Worm (Caenorhabditis elegans) whole organism, L1 larva: ENCODE results near the gene dnj-25.

Experiments
- C04F5.9 ChIP-seq: sonication (generic microtip); optimal IDR thresholded peaks from 2 replicates; lab custom pipeline; 2016; ENCODE audit warnings: missing genetic modification characterization, missing compliant biosample characterization
- C16A3.4 ChIP-seq: fragments of 150-350 bp; optimal IDR thresholded peaks from 2 replicates; lab custom pipeline; 2014; ENCODE audit warnings: missing biosample characterization, missing genetic modification characterization
- F16B12.6 ChIP-seq: fragments of 150-350 bp; optimal IDR thresholded peaks from 2 replicates; lab custom pipeline; 2014; ENCODE audit warnings: missing biosample characterization, missing genetic modification characterization
- Y116A8C.19 ChIP-seq: sonication (generic microtip); optimal IDR thresholded peaks from 2 replicates; lab custom pipeline; 2016; ENCODE audit warnings: missing compliant biosample characterization, missing genetic modification characterization, borderline replicate concordance
- alr-1 ChIP-seq: fragments of 200-800 bp; sonication (Bioruptor generic); optimal IDR thresholded peaks from 2 replicates; lab custom pipeline; 2018; ENCODE audit warnings: borderline replicate concordance, mild to moderate bottlenecking, missing genetic modification characterization, missing compliant biosample characterization
- aly-2 ChIP-seq: fragments of 150-350 bp; optimal IDR thresholded peaks from 2 replicates; lab custom pipeline; 2014; ENCODE audit warnings: missing biosample characterization, missing genetic modification characterization
- ama-1 ChIP-seq: fragments of 150-350 bp; optimal IDR thresholded peaks from 2 replicates; lab custom pipeline; 2014
- ceh-82 ChIP-seq, 3 experiments: fragments of 150-350 bp in 1 of 3; sonication (generic microtip) in 2 of 3; optimal IDR thresholded peaks; 2 replicates each; lab custom pipeline; 2014 to 2017; ENCODE audit warnings: missing biosample characterization in 3 of 3, missing genetic modification characterization in 3 of 3
- ceh-90 ChIP-seq: sonication (generic microtip); optimal IDR thresholded peaks from 2 replicates; lab custom pipeline; 2016; ENCODE audit warnings: missing genetic modification characterization, missing compliant biosample characterization
- ces-1 ChIP-seq: fragments of 150-350 bp; optimal IDR thresholded peaks from 2 replicates; lab custom pipeline; 2014; ENCODE audit warnings: missing biosample characterization, missing genetic modification reagents, missing genetic modification characterization
- dpl-1 ChIP-seq, 3 experiments: fragments of 150-350 bp in 2 of 3; sonication (generic microtip) in 1 of 3; optimal IDR thresholded peaks; 2 replicates each; lab custom pipeline; 2014 to 2017; ENCODE audit warnings: missing biosample characterization in 3 of 3, missing genetic modification characterization in 3 of 3, missing genetic modification reagents in 3 of 3
- dsc-1 ChIP-seq: sonication (generic microtip); optimal IDR thresholded peaks from 2 replicates; lab custom pipeline; 2016; ENCODE audit warnings: mild to moderate bottlenecking, missing genetic modification characterization, missing compliant biosample characterization
- efl-3 ChIP-seq: fragments of 200-800 bp; sonication (Bioruptor generic); optimal IDR thresholded peaks from 2 replicates; lab custom pipeline; 2018; ENCODE audit warnings: mild to moderate bottlenecking, missing genetic modification characterization, missing compliant biosample characterization
- egl-27 ChIP-seq, 2 experiments: fragments of 150-350 bp in 1 of 2; sonication (generic microtip); optimal IDR thresholded peaks; 3 replicates each; lab custom pipeline; 2017 to 2018; ENCODE audit warnings: missing biosample characterization in 2 of 2, missing genetic modification characterization in 2 of 2, missing genetic modification reagents in 2 of 2
- fos-1 ChIP-seq: fragments of 150-350 bp; optimal IDR thresholded peaks from 2 replicates; lab custom pipeline; 2014; ENCODE audit warnings: missing biosample characterization, missing genetic modification characterization
- grh-1 ChIP-seq: fragments of 200-800 bp; sonication (Bioruptor generic); IDR thresholded peaks from 2 replicates; pipeline ENCODE4 v1.3.6; 2022; ENCODE audit warnings: missing genetic modification reagents, missing genetic modification characterization, missing compliant biosample characterization
- hlh-17 ChIP-seq: fragments of 200-800 bp; sonication (Bioruptor generic); optimal IDR thresholded peaks from 2 replicates; lab custom pipeline; 2018; ENCODE audit warnings: missing genetic modification characterization, mild to moderate bottlenecking, missing compliant biosample characterization, moderate library complexity, borderline replicate concordance
- hlh-4 ChIP-seq: sonication (generic microtip); optimal IDR thresholded peaks from 2 replicates; lab custom pipeline; 2016; ENCODE audit warnings: mild to moderate bottlenecking, missing genetic modification characterization, missing compliant biosample characterization
- isw-1 ChIP-seq: fragments of 200-800 bp; sonication (Bioruptor generic); IDR thresholded peaks from 2 replicates; pipeline ENCODE4 v1.3.6; 2022; ENCODE audit warnings: missing genetic modification characterization, missing compliant biosample characterization
- jun-1 ChIP-seq: fragments of 150-350 bp; optimal IDR thresholded peaks from 2 replicates; lab custom pipeline; 2014; ENCODE audit warnings: missing biosample characterization, missing genetic modification reagents, missing genetic modification characterization
- lin-13 ChIP-seq: fragments of 150-350 bp; optimal IDR thresholded peaks from 2 replicates; lab custom pipeline; 2014; ENCODE audit warnings: missing biosample characterization, missing genetic modification reagents, missing genetic modification characterization
- lin-35 ChIP-seq, 2 experiments: fragments of 150-350 bp; optimal IDR thresholded peaks; 2 replicates each; lab custom pipeline; 2014; ENCODE audit warnings: missing biosample characterization in 2 of 2, missing genetic modification characterization in 2 of 2, missing genetic modification reagents in 2 of 2
- lin-39 ChIP-seq: fragments of 150-350 bp; optimal IDR thresholded peaks from 2 replicates; lab custom pipeline; 2014; ENCODE audit warnings: missing biosample characterization, missing genetic modification reagents, missing genetic modification characterization
- lir-3 ChIP-seq: sonication (generic microtip); optimal IDR thresholded peaks from 2 replicates; lab custom pipeline; 2016; ENCODE audit warnings: mild to moderate bottlenecking, missing genetic modification characterization, moderate library complexity, missing compliant biosample characterization; ENCODE audit not compliant: poor library complexity
- lsy-2 ChIP-seq, 2 experiments: fragments of 150-350 bp; optimal IDR thresholded peaks; 2 replicates each; lab custom pipeline; 2014; ENCODE audit warnings: missing biosample characterization in 2 of 2, missing genetic modification characterization in 2 of 2
- mdl-1 ChIP-seq, 2 experiments: fragments of 150-350 bp; optimal IDR thresholded peaks; 2 replicates each; lab custom pipeline; 2014 to 2017; ENCODE audit warnings: missing biosample characterization in 2 of 2, missing genetic modification characterization in 2 of 2, inconsistent platforms in 1 of 2
- mef-2 ChIP-seq: fragments of 150-350 bp; optimal IDR thresholded peaks from 2 replicates; lab custom pipeline; 2014; ENCODE audit warnings: missing biosample characterization, missing genetic modification characterization
- mep-1 ChIP-seq: fragments of 150-350 bp; optimal IDR thresholded peaks from 2 replicates; lab custom pipeline; 2014; ENCODE audit warnings: missing biosample characterization, missing genetic modification characterization
- nhr-11 ChIP-seq: fragments of 150-350 bp; optimal IDR thresholded peaks from 2 replicates; lab custom pipeline; 2014; ENCODE audit warnings: missing biosample characterization, missing genetic modification characterization
- nhr-12 ChIP-seq: sonication (generic microtip); optimal IDR thresholded peaks from 2 replicates; lab custom pipeline; 2017; ENCODE audit warnings: missing biosample characterization, missing genetic modification characterization
- nhr-28 ChIP-seq: fragments of 150-350 bp; optimal IDR thresholded peaks from 2 replicates; lab custom pipeline; 2014; ENCODE audit warnings: missing biosample characterization, missing genetic modification characterization
- nhr-47 ChIP-seq: sonication (generic microtip); optimal IDR thresholded peaks from 2 replicates; lab custom pipeline; 2016; ENCODE audit warnings: mild to moderate bottlenecking, missing genetic modification characterization, moderate library complexity, missing compliant biosample characterization
- nhr-71 ChIP-seq: sonication (generic microtip); optimal IDR thresholded peaks from 2 replicates; lab custom pipeline; 2016; ENCODE audit warnings: mild to moderate bottlenecking, missing genetic modification characterization, moderate library complexity, missing compliant biosample characterization
- nhr-76 ChIP-seq: sonication (generic microtip); optimal IDR thresholded peaks from 2 replicates; lab custom pipeline; 2017; ENCODE audit warnings: missing biosample characterization, missing genetic modification characterization
- nhr-77 ChIP-seq: fragments of 150-350 bp; optimal IDR thresholded peaks from 2 replicates; lab custom pipeline; 2014; ENCODE audit warnings: missing biosample characterization, missing genetic modification characterization
- nhr-84 ChIP-seq: sonication (generic microtip); optimal IDR thresholded peaks from 2 replicates; lab custom pipeline; 2017; ENCODE audit warnings: missing biosample characterization, missing genetic modification characterization
- nhr-85 ChIP-seq: sonication (generic microtip); peaks from one replicate; lab custom pipeline; 2016; ENCODE audit warnings: missing genetic modification characterization, inconsistent platforms, missing compliant biosample characterization
- nhr-90 ChIP-seq: sonication (generic microtip); optimal IDR thresholded peaks from 2 replicates; lab custom pipeline; 2016; ENCODE audit warnings: mild to moderate bottlenecking, missing genetic modification characterization, missing compliant biosample characterization; ENCODE audit not compliant: poor library complexity
- pax-3 ChIP-seq: fragments of 200-800 bp; sonication (Bioruptor generic); optimal IDR thresholded peaks from 2 replicates; lab custom pipeline; 2018; ENCODE audit warnings: mild to moderate bottlenecking, missing genetic modification characterization, moderate library complexity, missing compliant biosample characterization
- pqm-1 ChIP-seq: sonication (generic microtip); optimal IDR thresholded peaks from 3 replicates; lab custom pipeline; 2017; ENCODE audit warnings: missing biosample characterization, missing genetic modification characterization
- rnt-1 ChIP-seq: sonication (generic microtip); optimal IDR thresholded peaks from 2 replicates; lab custom pipeline; 2016; ENCODE audit warnings: mild to moderate bottlenecking, missing genetic modification characterization, moderate library complexity, missing compliant biosample characterization
- skn-1 ChIP-seq: fragments of 150-350 bp; optimal IDR thresholded peaks from 2 replicates; lab custom pipeline; 2014; ENCODE audit warnings: missing biosample characterization, missing genetic modification characterization
- snpc-4 ChIP-seq: fragments of 150-350 bp; optimal IDR thresholded peaks from 2 replicates; lab custom pipeline; 2014; ENCODE audit warnings: missing biosample characterization, missing genetic modification characterization
- snu-23 ChIP-seq: sonication (generic microtip); optimal IDR thresholded peaks from 2 replicates; lab custom pipeline; 2016; ENCODE audit warnings: missing genetic modification characterization, missing compliant biosample characterization
- sptf-1 ChIP-seq: fragments of 150-350 bp; optimal IDR thresholded peaks from 2 replicates; lab custom pipeline; 2014; ENCODE audit warnings: missing biosample characterization, missing genetic modification characterization
- sup-37 ChIP-seq: fragments of 200-800 bp; sonication (Bioruptor generic); optimal IDR thresholded peaks from 2 replicates; lab custom pipeline; 2018; ENCODE audit warnings: mild to moderate bottlenecking, missing genetic modification characterization, missing compliant biosample characterization
- swsn-7 ChIP-seq: sonication (generic microtip); optimal IDR thresholded peaks from 2 replicates; lab custom pipeline; 2016; ENCODE audit warnings: missing genetic modification characterization, missing compliant biosample characterization
- tbx-2 ChIP-seq: sonication (generic microtip); optimal IDR thresholded peaks from 2 replicates; lab custom pipeline; 2016; ENCODE audit warnings: missing genetic modification characterization, missing compliant biosample characterization
- unc-130 ChIP-seq: fragments of 150-350 bp; optimal IDR thresholded peaks from 2 replicates; lab custom pipeline; 2017; ENCODE audit warnings: missing biosample characterization, missing genetic modification characterization, inconsistent platforms
- unc-62 ChIP-seq: fragments of 150-350 bp; optimal IDR thresholded peaks from 2 replicates; lab custom pipeline; 2014; ENCODE audit warnings: missing biosample characterization, missing genetic modification reagents, missing genetic modification characterization
- unc-86 ChIP-seq: sonication (generic microtip); optimal IDR thresholded peaks from 2 replicates; lab custom pipeline; 2016; ENCODE audit warnings: missing genetic modification characterization, missing compliant biosample characterization
- unc-98 ChIP-seq: fragments of 200-800 bp; sonication (Bioruptor generic); IDR thresholded peaks from 2 replicates; pipeline ENCODE4 v1.3.6; 2022; ENCODE audit warnings: missing genetic modification characterization, missing compliant biosample characterization
- ztf-4 ChIP-seq: fragments of 150-350 bp; optimal IDR thresholded peaks from 2 replicates; lab custom pipeline; 2014; ENCODE audit warnings: missing biosample characterization, missing genetic modification characterization

dnj-25 gene

ce11 chrV:20703998-20704572 lies 40.1 kb downstream of the dnj-25 start, which contains the start of the genes F53F8.5 and F53F8.6 (continued):
- TF ChIP-seq F16B12.6 (tag; lab: Kevin White, UChicago) (no peak), mef-2 (tag; lab: Kevin White, UChicago) (no peak), ceh-82 (tag; optimal IDR thresholded peaks at IDR 0.05; lab: Kevin White, UChicago) (peak; percentile 29 to 57 (median 53)), rnt-1 (peak; percentile 70), nhr-28 (no peak), ama-1 (lab: Kevin White, UChicago) (no peak), alr-1 (tag; lab: Kevin White, UChicago) (no peak), hlh-17 (GFP tag; lab: Kevin White, UChicago) (no peak), Y116A8C.19 (tag; lab: Kevin White, UChicago) (no peak), unc-62 (GFP tag; lab: Kevin White, UChicago) (no peak), aly-2 (tag; lab: Kevin White, UChicago) (no peak), isw-1 (peak; percentile 63), mdl-1 (tag; optimal IDR thresholded peaks at IDR 0.05; lab: Kevin White, UChicago) (peak in 1 of 2 experiments; percentile 50), fos-1 (peak; percentile 20), mep-1 (tag; lab: Kevin White, UChicago) (peak; percentile 62), nhr-76 (no peak), C16A3.4 (tag; lab: Kevin White, UChicago) (peak; percentile 11), dpl-1 (GFP tag; optimal IDR thresholded peaks at IDR 0.05; lab: Kevin White, UChicago) (peak; percentile 87 to 91 (median 91)), jun-1 (no peak), snpc-4 (tag; lab: Kevin White, UChicago) (peak; percentile 49), sup-37 (GFP tag; lab: Kevin White, UChicago) (no peak), nhr-84 (tag; lab: Kevin White, UChicago) (no peak), swsn-7 (tag; lab: Kevin White, UChicago) (peak; percentile 67), nhr-85 (tag; lab: Kevin White, UChicago) (peak; percentile 50), grh-1 (GFP tag; lab: Robert Waterston, UW) (peak; percentile 55; the same call in 1 of the 2 replicates), nhr-77 (tag; lab: Kevin White, UChicago) (peak; percentile 3), egl-27 (tag; optimal IDR thresholded peaks at IDR 0.05; lab: Kevin White, UChicago) (no peak), nhr-12 (no peak), C04F5.9 (no peak), lin-39 (tag; lab: Kevin White, UChicago) (peak; percentile 72), skn-1 (tag; lab: Kevin White, UChicago) (peak; percentile 60), ces-1 (GFP tag; lab: Kevin White, UChicago) (no peak), hlh-4 (tag; lab: Kevin White, UChicago) (no peak), dsc-1 (tag; lab: Kevin White, UChicago) (peak; percentile 62), tbx-2 (tag; lab: Kevin White, UChicago) (peak; percentile 64), nhr-11 (peak; percentile 21), unc-130 (peak; percentile 44), nhr-90 (tag; lab: Kevin White, UChicago) (peak; percentile 71), lin-13 (peak; percentile 43), ztf-4 (no peak), nhr-47 (tag; lab: Kevin White, UChicago) (peak; percentile 82), unc-98 (GFP tag; lab: Robert Waterston, UW) (no peak), nhr-71 (tag; lab: Kevin White, UChicago) (peak; percentile 82), lir-3 (tag; lab: Kevin White, UChicago) (no peak), lin-35 (GFP tag; optimal IDR thresholded peaks at IDR 0.05; lab: Kevin White, UChicago) (peak; percentile 90 to 95), ceh-90 (no peak), lsy-2 (tag; optimal IDR thresholded peaks at IDR 0.05; lab: Kevin White, UChicago) (peak; percentile 77 to 80), unc-86 (peak; percentile 53), pax-3 (tag; lab: Kevin White, UChicago) (no peak), sptf-1 (tag; lab: Kevin White, UChicago) (no peak), snu-23 (GFP tag; lab: Kevin White, UChicago) (peak; percentile 69), efl-3 (GFP tag; lab: Kevin White, UChicago) (no peak), pqm-1 (tag; lab: Kevin White, UChicago) (no peak)
